Fruit fly (Drosophila melanogaster) whole organism, embryonic: ENCODE results near the gene Gld2.
A peak's percentile ranks its signal among the peaks of the same experiment; 100 is the strongest.

Experiments
- Ada2b ChIP-seq: fragments of 200-800 bp; sonication (Bioruptor generic); IDR thresholded peaks from 2 replicates; pipeline ENCODE4 v1.3.6; 2022; ENCODE audit warnings: missing biosample characterization, missing genetic modification characterization
- Aef1 ChIP-seq: fragments of 200-800 bp; sonication (Bioruptor generic); IDR thresholded peaks from 3 replicates; pipeline ENCODE4 v1.3.6; 2022; ENCODE audit warnings: missing biosample characterization, missing genetic modification characterization
- Bdp1 ChIP-seq: fragments of 200-800 bp; sonication (Bioruptor generic); optimal IDR thresholded peaks from 3 replicates; lab custom pipeline; 2016; ENCODE audit warnings: missing biosample characterization, missing genetic modification characterization
- Bteb2 ChIP-seq: fragments of 200-800 bp; sonication (Bioruptor generic); optimal IDR thresholded peaks from 2 replicates; lab custom pipeline; 2016; ENCODE audit warnings: missing biosample characterization, missing genetic modification characterization
- CG10147 ChIP-seq: fragments of 200-800 bp; sonication (Bioruptor generic); optimal IDR thresholded peaks from 2 replicates; lab custom pipeline; 2019; ENCODE audit warnings: missing biosample characterization, mild to moderate bottlenecking, missing genetic modification characterization, moderate library complexity
- CG11456 ChIP-seq: fragments of 200-800 bp; sonication (Bioruptor generic); IDR thresholded peaks from 3 replicates; pipeline ENCODE4 v1.3.6; 2022; ENCODE audit warnings: missing biosample characterization, missing genetic modification characterization
- CG12071 ChIP-seq: fragments of 200-800 bp; sonication (Bioruptor generic); optimal IDR thresholded peaks from 3 replicates; lab custom pipeline; 2018; ENCODE audit warnings: missing biosample characterization, mild to moderate bottlenecking, missing genetic modification characterization
- CG13775 ChIP-seq: fragments of 200-800 bp; sonication (Bioruptor generic); optimal IDR thresholded peaks from 3 replicates; lab custom pipeline; 2017; ENCODE audit warnings: missing biosample characterization, mild to moderate bottlenecking, missing genetic modification characterization
- CG14014 ChIP-seq: fragments of 200-800 bp; sonication (Bioruptor generic); IDR thresholded peaks from 2 replicates; pipeline ENCODE4 v1.3.6; 2022; ENCODE audit warnings: missing biosample characterization, missing genetic modification characterization
- CG17568 ChIP-seq: fragments of 200-800 bp; sonication (Bioruptor generic); optimal IDR thresholded peaks from 2 replicates; lab custom pipeline; 2018; ENCODE audit warnings: missing biosample characterization, mild to moderate bottlenecking, missing genetic modification characterization, moderate library complexity
- CG18262 ChIP-seq: fragments of 200-800 bp; optimal IDR thresholded peaks from 3 replicates; lab custom pipeline; 2019; ENCODE audit warnings: missing biosample characterization, mild to moderate bottlenecking, missing genetic modification characterization, moderate library complexity
- CG2120 ChIP-seq: fragments of 200-800 bp; sonication (Bioruptor generic); optimal IDR thresholded peaks from 3 replicates; lab custom pipeline; 2016; ENCODE audit warnings: missing biosample characterization, missing genetic modification characterization
- CG2678 ChIP-seq: fragments of 200-800 bp; sonication (Bioruptor generic); optimal IDR thresholded peaks from 3 replicates; lab custom pipeline; 2019; ENCODE audit warnings: missing biosample characterization, mild to moderate bottlenecking, missing genetic modification characterization, moderate library complexity
- CG31441 ChIP-seq: fragments of 200-800 bp; sonication (Bioruptor generic); IDR thresholded peaks from 2 replicates; pipeline ENCODE4 v1.3.6; 2022; ENCODE audit warnings: missing biosample characterization, missing genetic modification characterization
- CG43689 ChIP-seq: fragments of 200-800 bp; sonication (Bioruptor generic); IDR thresholded peaks from 2 replicates; pipeline ENCODE4 v1.3.6; 2022; ENCODE audit warnings: missing biosample characterization, missing genetic modification characterization
- CG4854 ChIP-seq: fragments of 200-800 bp; sonication (Bioruptor generic); optimal IDR thresholded peaks from 2 replicates; lab custom pipeline; 2016; ENCODE audit warnings: missing biosample characterization, missing genetic modification characterization, inconsistent platforms
- CG6765 ChIP-seq: fragments of 200-800 bp; sonication (Bioruptor generic); optimal IDR thresholded peaks from 3 replicates; lab custom pipeline; 2017; ENCODE audit warnings: missing biosample characterization, mild to moderate bottlenecking, missing genetic modification characterization
- CG7745 ChIP-seq: fragments of 200-800 bp; sonication (Bioruptor generic); optimal IDR thresholded peaks from 2 replicates; lab custom pipeline; 2018; ENCODE audit warnings: missing biosample characterization, mild to moderate bottlenecking, missing genetic modification characterization, moderate library complexity
- CG7786 ChIP-seq: fragments of 200-800 bp; sonication (Bioruptor generic); optimal IDR thresholded peaks from 2 replicates; lab custom pipeline; 2016; ENCODE audit warnings: missing biosample characterization, missing genetic modification characterization
- CG7928 ChIP-seq: fragments of 200-800 bp; sonication (Bioruptor generic); optimal IDR thresholded peaks from 2 replicates; lab custom pipeline; 2017; ENCODE audit warnings: missing biosample characterization, mild to moderate bottlenecking, missing genetic modification characterization
- CG8924 ChIP-seq: fragments of 200-800 bp; optimal IDR thresholded peaks from 3 replicates; lab custom pipeline; 2019; ENCODE audit warnings: missing biosample characterization, mild to moderate bottlenecking, missing genetic modification characterization, moderate library complexity
- Ets65A ChIP-seq: fragments of 200-800 bp; sonication (Bioruptor generic); peaks from one replicate; lab custom pipeline; 2016; ENCODE audit warnings: missing biosample characterization, missing genetic modification characterization
- H2.0 ChIP-seq: fragments of 200-800 bp; sonication (Bioruptor generic); IDR thresholded peaks from 2 replicates; pipeline ENCODE4 v1.3.6; 2022; ENCODE audit warnings: missing biosample characterization, missing genetic modification characterization
- HLHmδ ChIP-seq: fragments of 200-800 bp; sonication (Bioruptor generic); optimal IDR thresholded peaks from 2 replicates; lab custom pipeline; 2018; ENCODE audit warnings: missing biosample characterization, mild to moderate bottlenecking, missing genetic modification characterization, moderate library complexity
- NFAT ChIP-seq: fragments of 200-800 bp; sonication (Bioruptor generic); IDR thresholded peaks from 2 replicates; pipeline ENCODE4 v1.3.6; 2022; ENCODE audit warnings: missing biosample characterization, missing genetic modification characterization
- Ravus ChIP-seq: fragments of 200-800 bp; sonication (Bioruptor generic); IDR thresholded peaks from 2 replicates; pipeline ENCODE4 v1.3.6; 2022; ENCODE audit warnings: missing biosample characterization, missing genetic modification characterization
- Ssrp ChIP-seq: fragments of 200-800 bp; sonication (Bioruptor generic); optimal IDR thresholded peaks from 2 replicates; lab custom pipeline; 2018; ENCODE audit warnings: missing biosample characterization, mild to moderate bottlenecking, missing genetic modification characterization, moderate library complexity
- Trl ChIP-seq, 3 experiments: fragments of >200 bp in 2 of 3; fragments of 200-800 bp in 1 of 3; sonication (Bioruptor generic) in 1 of 3; optimal IDR thresholded peaks; 2 replicates in 1 of 3; 3 replicates in 2 of 3; lab custom pipeline; 2016 to 2017; ENCODE audit warnings: missing biosample characterization in 1 of 3, missing genetic modification characterization in 1 of 3
- bab2 ChIP-seq: fragments of 200-800 bp; sonication (Bioruptor generic); optimal IDR thresholded peaks from 2 replicates; lab custom pipeline; 2016; ENCODE audit warnings: missing biosample characterization, missing genetic modification characterization
- bigmax ChIP-seq: fragments of 200-800 bp; sonication (Bioruptor generic); optimal IDR thresholded peaks from 2 replicates; lab custom pipeline; 2018; ENCODE audit warnings: missing biosample characterization, mild to moderate bottlenecking, missing genetic modification characterization
- bsh ChIP-seq, 2 experiments: fragments of 200-800 bp; sonication (Bioruptor generic); optimal IDR thresholded peaks; 2 replicates each; lab custom pipeline; 2017 to 2018; ENCODE audit warnings: mild to moderate bottlenecking in 2 of 2, missing biosample characterization in 2 of 2, missing genetic modification characterization in 2 of 2, moderate library complexity in 1 of 2
- crp ChIP-seq, 2 experiments: fragments of 200-800 bp; sonication (Bioruptor generic); optimal IDR thresholded peaks; 2 replicates in 1 of 2; 3 replicates in 1 of 2; lab custom pipeline; 2017; ENCODE audit warnings: missing biosample characterization in 2 of 2, missing genetic modification characterization in 2 of 2, mild to moderate bottlenecking in 1 of 2, moderate library complexity in 1 of 2
- gt ChIP-seq: fragments of 200-800 bp; sonication (Bioruptor generic); IDR thresholded peaks from 2 replicates; pipeline ENCODE4 v1.3.6; 2022; ENCODE audit warnings: missing biosample characterization, missing genetic modification characterization
- hkb ChIP-seq, 2 experiments: fragments of 200-800 bp in 1 of 2; fragments of >200 bp in 1 of 2; sonication (Bioruptor generic) in 1 of 2; IDR thresholded peaks in 1 of 2; optimal IDR thresholded peaks in 1 of 2; 2 replicates each; pipeline versions ENCODE4 v1.3.6 to Lab custom; 2017 to 2022; ENCODE audit warnings: missing biosample characterization in 1 of 2, missing genetic modification characterization in 1 of 2
- inv ChIP-seq: fragments of 200-800 bp; sonication (Bioruptor generic); IDR thresholded peaks from 2 replicates; pipeline ENCODE4 v1.3.6; 2022; ENCODE audit warnings: missing biosample characterization, missing genetic modification characterization; ENCODE audit not compliant: partially characterized antibody
- kni ChIP-seq: fragments of 200-800 bp; sonication (Bioruptor generic); optimal IDR thresholded peaks from 3 replicates; lab custom pipeline; 2017; ENCODE audit warnings: mild to moderate bottlenecking, missing biosample characterization, missing genetic modification reagents, missing genetic modification characterization
- pnt ChIP-seq: fragments of 200-800 bp; sonication (Bioruptor generic); optimal IDR thresholded peaks from 3 replicates; lab custom pipeline; 2016; ENCODE audit warnings: missing biosample characterization, missing genetic modification characterization
- pros ChIP-seq: fragments of 200-800 bp; sonication (Bioruptor generic); optimal IDR thresholded peaks from 3 replicates; lab custom pipeline; 2019; ENCODE audit warnings: missing biosample characterization, mild to moderate bottlenecking, missing genetic modification characterization, moderate library complexity
- rib ChIP-seq: fragments of 200-800 bp; sonication (Bioruptor generic); IDR thresholded peaks from 2 replicates; pipeline ENCODE4 v1.3.6; 2022; ENCODE audit warnings: missing biosample characterization, missing genetic modification characterization
- sens-2 ChIP-seq: fragments of 200-800 bp; sonication (Bioruptor generic); IDR thresholded peaks from 2 replicates; pipeline ENCODE4 v1.3.6; 2022; ENCODE audit warnings: missing biosample characterization, missing genetic modification characterization
- slou ChIP-seq: fragments of 200-800 bp; sonication (Bioruptor generic); optimal IDR thresholded peaks from 3 replicates; lab custom pipeline; 2016; ENCODE audit warnings: missing biosample characterization, missing genetic modification characterization
- ssp ChIP-seq: fragments of 200-800 bp; sonication (Bioruptor generic); IDR thresholded peaks from 2 replicates; pipeline ENCODE4 v1.3.6; 2022; ENCODE audit warnings: missing biosample characterization, missing genetic modification characterization
- stc ChIP-seq: fragments of 200-800 bp; sonication (Bioruptor generic); IDR thresholded peaks from 2 replicates; pipeline ENCODE4 v1.3.6; 2022; ENCODE audit warnings: missing biosample characterization, missing genetic modification characterization
- stwl ChIP-seq: fragments of 200-800 bp; sonication (Bioruptor generic); optimal IDR thresholded peaks from 3 replicates; lab custom pipeline; 2018; ENCODE audit warnings: missing biosample characterization, mild to moderate bottlenecking, missing genetic modification characterization, moderate library complexity
- tgo ChIP-seq: fragments of 200-800 bp; sonication (Bioruptor generic); IDR thresholded peaks from 3 replicates; pipeline ENCODE4 v1.3.6; 2022; ENCODE audit warnings: missing biosample characterization, missing genetic modification characterization
- toy ChIP-seq: fragments of 200-800 bp; sonication (Bioruptor generic); IDR thresholded peaks from 2 replicates; pipeline ENCODE4 v1.3.6; 2022; ENCODE audit warnings: missing biosample characterization, missing genetic modification characterization
- trh ChIP-seq: fragments of 200-800 bp; sonication (Bioruptor generic); optimal IDR thresholded peaks from 2 replicates; lab custom pipeline; 2016; ENCODE audit warnings: missing biosample characterization, missing genetic modification characterization
- tup ChIP-seq: fragments of 200-800 bp; sonication (Bioruptor generic); optimal IDR thresholded peaks from 2 replicates; lab custom pipeline; 2016; ENCODE audit warnings: missing biosample characterization, mild to moderate bottlenecking, missing genetic modification characterization, moderate library complexity
- vnd ChIP-seq: fragments of 200-800 bp; sonication (Bioruptor generic); IDR thresholded peaks from 3 replicates; pipeline ENCODE4 v1.3.6; 2022; ENCODE audit warnings: missing biosample characterization, missing genetic modification characterization; ENCODE audit not compliant: partially characterized antibody

The Gld2 gene

dm6 chr3R:22195411-22196155 lies 16.0 kb upstream of the Gld2 start (continued):
- TF ChIP-seq CG11456 (GFP tag; lab: Robert Waterston, UW) (no peak), pnt (no peak), Ssrp (tag; lab: Kevin White, UChicago) (peak; percentile 1), vnd (GFP tag; lab: Robert Waterston, UW) (no peak), CG8924 (tag; lab: Kevin White, UChicago) (no peak), CG31441 (GFP tag; lab: Robert Waterston, UW) (peak; percentile 36; the same call in 1 of the 2 replicates), hkb (optimal IDR thresholded peaks at IDR 0.05; lab: Kevin White, UChicago) (no peak), hkb (GFP tag; IDR thresholded peaks at IDR 0.05; lab: Robert Waterston, UW) (peak; percentile 50; the same call in 1 of the 2 replicates), CG7928 (GFP tag; lab: Kevin White, UChicago) (no peak), bab2 (GFP tag; lab: Kevin White, UChicago) (no peak), inv (no peak), bsh (GFP tag; optimal IDR thresholded peaks at IDR 0.05; lab: Kevin White, UChicago) (peak in 1 of 2 experiments; percentile 36), pros (GFP tag; lab: Kevin White, UChicago) (peak; percentile 28), CG18262 (tag; lab: Kevin White, UChicago) (peak; percentile 17), Ravus (GFP tag; lab: Robert Waterston, UW) (no peak), tgo (GFP tag; lab: Robert Waterston, UW) (peak; percentile 49), sens-2 (no peak), bigmax (GFP tag; lab: Kevin White, UChicago) (no peak), H2.0 (GFP tag; lab: Robert Waterston, UW) (no peak), toy (GFP tag; lab: Robert Waterston, UW) (no peak), Ets65A (GFP tag; lab: Kevin White, UChicago) (no peak), Ada2b (GFP tag; lab: Robert Waterston, UW) (0 out of 2 replicates have a peak, but pooled peaks have one; percentile 29), gt (no peak), CG2120 (GFP tag; lab: Kevin White, UChicago) (no peak), rib (GFP tag; lab: Robert Waterston, UW) (no peak), CG14014 (GFP tag; lab: Robert Waterston, UW) (no peak), tup (GFP tag; lab: Kevin White, UChicago) (no peak), Bdp1 (no peak), stc (GFP tag; lab: Robert Waterston, UW) (peak; percentile 30; the same call in 1 of the 2 replicates), trh (no peak), CG43689 (GFP tag; lab: Robert Waterston, UW) (no peak), ssp (GFP tag; lab: Robert Waterston, UW) (no peak; the same call in 1 of the 2 replicates), CG7786 (GFP tag; lab: Kevin White, UChicago) (no peak), NFAT (GFP tag; lab: Robert Waterston, UW) (no peak), Trl (optimal IDR thresholded peaks at IDR 0.05; lab: Kevin White, UChicago) (no peak), Trl (GFP tag; optimal IDR thresholded peaks at IDR 0.05; lab: Kevin White, UChicago) (no peak), CG17568 (no peak), crp (GFP tag; optimal IDR thresholded peaks at IDR 0.05; lab: Kevin White, UChicago) (no peak), Aef1 (GFP tag; lab: Robert Waterston, UW) (no peak), CG12071 (GFP tag; lab: Kevin White, UChicago) (no peak), CG4854 (no peak), Bteb2 (GFP tag; lab: Kevin White, UChicago) (no peak), CG10147 (GFP tag; lab: Kevin White, UChicago) (no peak), kni (peak; percentile 29), CG13775 (no peak), CG7745 (tag; lab: Kevin White, UChicago) (no peak), CG2678 (tag; lab: Kevin White, UChicago) (no peak), slou (no peak), CG6765 (GFP tag; lab: Kevin White, UChicago) (no peak), stwl (tag; lab: Kevin White, UChicago) (no peak), HLHmδ (no peak)
